Worm (Caenorhabditis elegans) whole organism, late embryonic: ENCODE measurements around the gene T19D12.2.

Experiments
- ceh-14 ChIP-seq: sonication (generic microtip); optimal IDR thresholded peaks from 2 replicates; lab custom pipeline; 2016; ENCODE audit warnings: missing genotype, missing genetic modification characterization, missing compliant biosample characterization
- ceh-19 ChIP-seq: fragments of 200-800 bp; sonication (Bioruptor generic); optimal IDR thresholded peaks from 2 replicates; lab custom pipeline; 2018; ENCODE audit warnings: mild to moderate bottlenecking, missing genetic modification characterization, missing compliant biosample characterization
- fkh-10 ChIP-seq: fragments of 150-350 bp; optimal IDR thresholded peaks from 2 replicates; lab custom pipeline; 2014; ENCODE audit warnings: missing biosample characterization, missing genetic modification reagents, missing genetic modification characterization
- odd-2 ChIP-seq: sonication (generic microtip); optimal IDR thresholded peaks from 2 replicates; lab custom pipeline; 2017; ENCODE audit warnings: antibody characterized with exemption, mild to moderate bottlenecking, missing genetic modification characterization, missing compliant biosample characterization
- pag-3 ChIP-seq: sonication (generic microtip); optimal IDR thresholded peaks from 2 replicates; lab custom pipeline; 2016; ENCODE audit warnings: missing compliant biosample characterization, missing genetic modification characterization, borderline replicate concordance
- pat-9 ChIP-seq: fragments of 200-800 bp; sonication (Bioruptor generic); optimal IDR thresholded peaks from 2 replicates; lab custom pipeline; 2018; ENCODE audit warnings: mild to moderate bottlenecking, missing genetic modification characterization, moderate library complexity, missing compliant biosample characterization
- ttx-3 ChIP-seq: sonication (generic microtip); optimal IDR thresholded peaks from 2 replicates; lab custom pipeline; 2016; ENCODE audit warnings: missing genetic modification reagents, missing genetic modification characterization, missing compliant biosample characterization
- unc-55 ChIP-seq: sonication (generic microtip); optimal IDR thresholded peaks from 2 replicates; lab custom pipeline; 2017; ENCODE audit warnings: missing biosample characterization, missing genetic modification reagents, missing genetic modification characterization

DNA sequence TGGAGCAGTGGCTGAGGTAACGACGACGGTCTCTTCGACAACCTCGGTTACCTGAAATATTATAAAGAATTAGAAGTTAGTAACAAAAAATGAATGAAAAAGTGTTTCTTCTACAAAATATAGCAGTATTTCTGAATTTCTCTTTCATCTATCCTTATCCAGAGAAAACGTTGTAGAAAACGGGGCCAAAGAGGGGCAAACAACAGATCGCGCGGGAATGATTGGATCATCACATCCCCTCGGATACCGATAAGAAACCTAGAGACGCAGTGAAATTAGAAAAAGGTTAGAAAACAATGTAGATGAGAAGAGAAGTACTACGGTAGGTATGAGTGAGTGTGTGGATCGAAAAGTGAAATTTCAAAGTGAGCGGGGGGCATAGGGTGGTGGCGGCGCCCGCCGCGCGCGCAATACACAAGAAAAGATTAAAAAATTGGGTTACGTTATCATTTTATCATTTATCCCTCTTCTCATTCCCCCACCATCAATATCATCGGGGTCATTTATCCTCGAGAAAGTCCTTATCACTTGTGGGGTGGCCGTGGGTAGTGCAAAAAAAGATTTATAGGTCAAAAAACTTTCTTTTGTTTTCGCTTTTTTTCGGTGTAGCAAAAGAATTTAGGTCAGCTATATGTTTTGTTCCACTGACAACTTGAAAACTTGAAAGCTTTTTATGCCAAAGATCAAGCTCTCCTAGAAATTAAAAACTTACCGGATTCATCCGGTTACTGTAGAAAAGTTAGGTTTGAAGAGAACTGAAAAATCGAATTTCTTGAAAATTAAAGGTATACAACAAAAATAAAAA, 51.2 kb downstream of the T19D12.2 start, which contains the start of the genes dpy-10 and T14B4.19:
- TF ChIP-seq pat-9 (no peak), fkh-10 (GFP tag; lab: Kevin White, UChicago) (no peak), odd-2 (tag; lab: Kevin White, UChicago) (no peak), ttx-3 (tag; lab: Kevin White, UChicago) (no peak), pag-3 (tag; lab: Kevin White, UChicago) (no peak), unc-55 (GFP tag; lab: Kevin White, UChicago) (no peak), ceh-19 (GFP tag; lab: Kevin White, UChicago) (no peak), ceh-14 (tag; lab: Kevin White, UChicago) (no peak)
